Fruit fly (Drosophila melanogaster): ENCODE data around the gene Trxr1.

Trxr1 gene

dm6 chrX:8231241-8232028, 10.9 kb upstream of the Trxr1 start (continued):
- TF ChIP-seq CG6808 (GFP tag; optimal IDR thresholded peaks at IDR 0.05), result peak; percentile 34
- TF ChIP-seq Eip93F (GFP tag; optimal IDR thresholded peaks at IDR 0.05), result peak; percentile 51
- TF ChIP-seq cyc (GFP tag; optimal IDR thresholded peaks at IDR 0.05), result no peak
- peak; percentile 5 for TF ChIP-seq topi (GFP tag; optimal IDR thresholded peaks at IDR 0.05)
- TF ChIP-seq CG1621 (tag; optimal IDR thresholded peaks at IDR 0.05), result no peak
- peak; percentile 52 for TF ChIP-seq CG34406 (GFP tag; optimal IDR thresholded peaks at IDR 0.05)
- no peak for TF ChIP-seq CG16779 (tag; optimal IDR thresholded peaks at IDR 0.05)
- TF ChIP-seq achi (GFP tag; optimal IDR thresholded peaks at IDR 0.05), result no peak
- 0 out of 3 replicates have a peak, but pooled peaks have one; percentile 22 for TF ChIP-seq CG8119 (GFP tag; IDR thresholded peaks at IDR 0.05)
- TF ChIP-seq CG10631 (GFP tag; optimal IDR thresholded peaks at IDR 0.05), result no peak
- no peak for TF ChIP-seq OdsH (GFP tag; optimal IDR thresholded peaks at IDR 0.05)
- TF ChIP-seq Ets96B (tag; optimal IDR thresholded peaks at IDR 0.05), result no peak
- peak; percentile 54 for TF ChIP-seq CG9139 (GFP tag; optimal IDR thresholded peaks at IDR 0.05)
- no peak for TF ChIP-seq lz (GFP tag; optimal IDR thresholded peaks at IDR 0.05)
- TF ChIP-seq CG7368 (GFP tag; optimal IDR thresholded peaks at IDR 0.05), result peak; percentile 23
- no peak for TF ChIP-seq eg (GFP tag; IDR thresholded peaks at IDR 0.05)
- peak; percentile 33 for TF ChIP-seq Sox102F (GFP tag; optimal IDR thresholded peaks at IDR 0.05)
- TF ChIP-seq CG6792 (GFP tag; optimal IDR thresholded peaks at IDR 0.05), result no peak
- peak; percentile 26 for TF ChIP-seq CG8632 (GFP tag; optimal IDR thresholded peaks at IDR 0.05)
- no peak for TF ChIP-seq Blimp-1 (GFP tag; optimal IDR thresholded peaks at IDR 0.05)
- TF ChIP-seq fkh (GFP tag; optimal IDR thresholded peaks at IDR 0.05), result no peak
- peak; percentile 29 for TF ChIP-seq CG3032 (tag; optimal IDR thresholded peaks at IDR 0.05)
- no peak for TF ChIP-seq Hr38 (GFP tag; optimal IDR thresholded peaks at IDR 0.05)
- no peak for TF ChIP-seq Eip75B (GFP tag; optimal IDR thresholded peaks at IDR 0.05)
- no peak for TF ChIP-seq CG11762 (GFP tag; optimal IDR thresholded peaks at IDR 0.05; ENCODE audit: insufficient read depth)
- TF ChIP-seq spab (GFP tag; optimal IDR thresholded peaks at IDR 0.05), result no peak
- TF ChIP-seq Ets21C (GFP tag; optimal IDR thresholded peaks at IDR 0.05), result no peak
- no peak for TF ChIP-seq CG6276 (GFP tag; optimal IDR thresholded peaks at IDR 0.05)
- no peak for TF ChIP-seq fd59A (GFP tag; optimal IDR thresholded peaks at IDR 0.05)
- no peak for TF ChIP-seq CG3919 (GFP tag; optimal IDR thresholded peaks at IDR 0.05)
- peak; percentile 15 to 67 for TF ChIP-seq ss (GFP tag; optimal IDR thresholded peaks at IDR 0.05)
- TF ChIP-seq Eip78C (GFP tag), result peak; percentile 75

- TF ChIP-seq acj6 (GFP tag; optimal IDR thresholded peaks at IDR 0.05), result no peak
- peak; percentile 78 for TF ChIP-seq fkh (GFP tag; optimal IDR thresholded peaks at IDR 0.05)
- no peak for TF ChIP-seq fd85E (GFP tag; optimal IDR thresholded peaks at IDR 0.05)
- no peak for TF ChIP-seq CG11762 (GFP tag; optimal IDR thresholded peaks at IDR 0.05; ENCODE audit: insufficient read depth)
- no peak for TF ChIP-seq Eip93F (GFP tag; optimal IDR thresholded peaks at IDR 0.05)
- TF ChIP-seq CG8119 (GFP tag; IDR thresholded peaks at IDR 0.05), result peak; percentile 20; the same call in 1 of the 3 replicates
- TF ChIP-seq CG34406 (GFP tag; optimal IDR thresholded peaks at IDR 0.05), result no peak
- TF ChIP-seq net (GFP tag; optimal IDR thresholded peaks at IDR 0.05), result peak; percentile 14
- no peak for TF ChIP-seq esn (GFP tag; optimal IDR thresholded peaks at IDR 0.05)
- peak; percentile 43 for TF ChIP-seq Hr4 (GFP tag; optimal IDR thresholded peaks at IDR 0.05)
- TF ChIP-seq Ets96B (tag; optimal IDR thresholded peaks at IDR 0.05), result no peak
- 0 out of 3 replicates have a peak, but pooled peaks have one; percentile 6 for TF ChIP-seq CG6163 (GFP tag; IDR thresholded peaks at IDR 0.05)
- no peak for TF ChIP-seq Gug (GFP tag; IDR thresholded peaks at IDR 0.05)
- no peak for TF ChIP-seq Met (GFP tag; optimal IDR thresholded peaks at IDR 0.05)
- no peak for TF ChIP-seq spab (GFP tag; optimal IDR thresholded peaks at IDR 0.05)
- TF ChIP-seq OdsH (GFP tag; optimal IDR thresholded peaks at IDR 0.05), result no peak
- TF ChIP-seq CG7368 (GFP tag; optimal IDR thresholded peaks at IDR 0.05), result no peak
- peak; percentile 69 for TF ChIP-seq vri (GFP tag; optimal IDR thresholded peaks at IDR 0.05)
- peak; percentile 60 for TF ChIP-seq eg (GFP tag; IDR thresholded peaks at IDR 0.05)
- no peak for TF ChIP-seq CG9139 (GFP tag; optimal IDR thresholded peaks at IDR 0.05)
- no peak for TF ChIP-seq CG6854 (GFP tag; optimal IDR thresholded peaks at IDR 0.05)
- peak; percentile 27 for TF ChIP-seq pdm3 (GFP tag; optimal IDR thresholded peaks at IDR 0.05)
- TF ChIP-seq CG15336 (GFP tag; IDR thresholded peaks at IDR 0.05), result peak; percentile 58; the same call in 1 of the 2 replicates
- peak; percentile 60 for TF ChIP-seq Eip78C (GFP tag)
Measured at dm6 chrX:8233167-8233566, 9.2 kb upstream of the Trxr1 start.
